Worm (Caenorhabditis elegans) whole organism, early embryonic: ENCODE measurements around the gene elt-2.
A peak's percentile ranks its signal among the peaks of the same experiment; 100 is the strongest.

ENCODE experiments used
- F13C5.2 ChIP-seq: sonication (generic microtip); optimal IDR thresholded peaks from 2 replicates; lab custom pipeline; 2017; ENCODE audit warnings: mild to moderate bottlenecking, missing genetic modification characterization, inconsistent platforms, missing compliant biosample characterization
- ama-1 ChIP-seq: fragments of 150-350 bp; optimal IDR thresholded peaks from 2 replicates; lab custom pipeline; 2014
- sea-1 ChIP-seq: fragments of 200-800 bp; sonication (Bioruptor generic); conservative IDR thresholded peaks from 2 replicates; pipeline ENCODE4 v1.3.6; 2022; ENCODE audit warnings: missing genetic modification characterization, missing compliant biosample characterization

ce11 chrX:10524483-10524948 is 43.5 kb downstream of the elt-2 start, which contains the start of the genes mboa-7 and git-1:
- TF ChIP-seq sea-1 (GFP tag; lab: Robert Waterston, UW) (no peak), ama-1 (lab: Kevin White, UChicago) (no peak), F13C5.2 (peak; percentile 45)
